Fruit fly (Drosophila melanogaster): ENCODE data around the gene CG13482.

The CG13482 gene

dm6 chr3L:14346546-14346945, 17.4 kb downstream of the CG13482 start:
- TF ChIP-seq foxo (GFP tag; optimal IDR thresholded peaks at IDR 0.05) (no peak), Vsx2 (GFP tag; optimal IDR thresholded peaks at IDR 0.05; ENCODE audit: partially characterized antibody) (no peak), sv (GFP tag; optimal IDR thresholded peaks at IDR 0.05) (no peak), Hnf4 (GFP tag; optimal IDR thresholded peaks at IDR 0.05) (no peak), pan (optimal IDR thresholded peaks at IDR 0.05) (no peak)

dm6 chr3L:14350218-14350617, 21.1 kb downstream of the CG13482 start:
- TF ChIP-seq HLH106 (tag; optimal IDR thresholded peaks at IDR 0.05) (peak; percentile 25), woc (GFP tag; optimal IDR thresholded peaks at IDR 0.05) (peak; percentile 49), tai (GFP tag; optimal IDR thresholded peaks at IDR 0.05) (no peak), br (GFP tag; optimal IDR thresholded peaks at IDR 0.05) (peak; percentile 28), jim (GFP tag; optimal IDR thresholded peaks at IDR 0.05) (no peak), h (GFP tag; optimal IDR thresholded peaks at IDR 0.05) (peak; percentile 50), OdsH (GFP tag; optimal IDR thresholded peaks at IDR 0.05) (peak; percentile 55), foxo (GFP tag; optimal IDR thresholded peaks at IDR 0.05) (peak in 1 of 2 experiments; percentile 59), usp (GFP tag; optimal IDR thresholded peaks at IDR 0.05) (no peak), fru (GFP tag; optimal IDR thresholded peaks at IDR 0.05) (peak; percentile 72), rgr (GFP tag; optimal IDR thresholded peaks at IDR 0.05) (peak; percentile 52), ey (GFP tag; optimal IDR thresholded peaks at IDR 0.05) (peak; percentile 69), Hr83 (GFP tag; optimal IDR thresholded peaks at IDR 0.05; ENCODE audit: poor library complexity, severe bottlenecking) (no peak), Hr78 (GFP tag; optimal IDR thresholded peaks at IDR 0.05) (no peak), GATAd (GFP tag; optimal IDR thresholded peaks at IDR 0.05) (no peak), Sp1 (GFP tag; optimal IDR thresholded peaks at IDR 0.05) (peak; percentile 52), psq (GFP tag; optimal IDR thresholded peaks at IDR 0.05) (peak; percentile 34)

- TF ChIP-seq pan (optimal IDR thresholded peaks at IDR 0.05), result no peak
- TF ChIP-seq ey (GFP tag; optimal IDR thresholded peaks at IDR 0.05), result peak; percentile 35
- TF ChIP-seq Dif (GFP tag; optimal IDR thresholded peaks at IDR 0.05; ENCODE audit: partially characterized antibody), result no peak
- TF ChIP-seq h (GFP tag; optimal IDR thresholded peaks at IDR 0.05), result no peak
- TF ChIP-seq CG32264 (GFP tag; optimal IDR thresholded peaks at IDR 0.05), result no peak
- no peak for TF ChIP-seq sv (GFP tag; optimal IDR thresholded peaks at IDR 0.05)
- no peak for TF ChIP-seq GATAd (GFP tag; optimal IDR thresholded peaks at IDR 0.05)
- TF ChIP-seq dl (GFP tag; optimal IDR thresholded peaks at IDR 0.05; ENCODE audit: insufficient read depth in 1 of 2, partially characterized antibody in 2 of 2), result no peak
- TF ChIP-seq Vsx2 (GFP tag; optimal IDR thresholded peaks at IDR 0.05; ENCODE audit: partially characterized antibody), result no peak
- peak; percentile 6 for TF ChIP-seq Sp1 (GFP tag; optimal IDR thresholded peaks at IDR 0.05)
- no peak for TF ChIP-seq Dfd (GFP tag; optimal IDR thresholded peaks at IDR 0.05)
- peak; percentile 48 for TF ChIP-seq HLH106 (tag; optimal IDR thresholded peaks at IDR 0.05)
- TF ChIP-seq Abd-B (GFP tag; optimal IDR thresholded peaks at IDR 0.05), result no peak
- TF ChIP-seq dsf (GFP tag; optimal IDR thresholded peaks at IDR 0.05; ENCODE audit: borderline replicate concordance), result no peak
- TF ChIP-seq dmrt93B (GFP tag; optimal IDR thresholded peaks at IDR 0.05), result no peak
- peak in 1 of 2 experiments; percentile 11 for TF ChIP-seq foxo (GFP tag; optimal IDR thresholded peaks at IDR 0.05)
- no peak for TF ChIP-seq Mio (GFP tag; optimal IDR thresholded peaks at IDR 0.05)
- TF ChIP-seq fru (GFP tag; optimal IDR thresholded peaks at IDR 0.05), result no peak
- TF ChIP-seq br (GFP tag; optimal IDR thresholded peaks at IDR 0.05), result no peak
- TF ChIP-seq Hr78 (GFP tag; optimal IDR thresholded peaks at IDR 0.05), result no peak
- no peak for TF ChIP-seq woc (GFP tag; optimal IDR thresholded peaks at IDR 0.05)
Measured at dm6 chr3L:14350814-14351213, 21.7 kb downstream of the CG13482 start.

- peak; percentile 51 for TF ChIP-seq h (GFP tag; optimal IDR thresholded peaks at IDR 0.05)
- TF ChIP-seq brk (GFP tag; optimal IDR thresholded peaks at IDR 0.05), result peak; percentile 7
- TF ChIP-seq HLH106 (tag; optimal IDR thresholded peaks at IDR 0.05), result peak; percentile 28
- peak; percentile 34 for TF ChIP-seq ey (GFP tag; optimal IDR thresholded peaks at IDR 0.05)
- peak in 1 of 2 experiments; percentile 55 for TF ChIP-seq foxo (GFP tag; optimal IDR thresholded peaks at IDR 0.05)
- TF ChIP-seq woc (GFP tag; optimal IDR thresholded peaks at IDR 0.05), result peak; percentile 23
- no peak for TF ChIP-seq CrebA (GFP tag; optimal IDR thresholded peaks at IDR 0.05; ENCODE audit: borderline replicate concordance)
- peak; percentile 16 for TF ChIP-seq tai (GFP tag; optimal IDR thresholded peaks at IDR 0.05)
- TF ChIP-seq CG32264 (GFP tag; optimal IDR thresholded peaks at IDR 0.05), result no peak
- no peak for TF ChIP-seq sv (GFP tag; optimal IDR thresholded peaks at IDR 0.05)
- peak; percentile 59 for TF ChIP-seq OdsH (GFP tag; optimal IDR thresholded peaks at IDR 0.05)
- TF ChIP-seq psq (GFP tag; optimal IDR thresholded peaks at IDR 0.05), result peak; percentile 52
- peak; percentile 47 for TF ChIP-seq rgr (GFP tag; optimal IDR thresholded peaks at IDR 0.05)
- TF ChIP-seq Sp1 (GFP tag; optimal IDR thresholded peaks at IDR 0.05), result peak; percentile 58
- TF ChIP-seq Hnf4 (GFP tag; optimal IDR thresholded peaks at IDR 0.05), result no peak
- TF ChIP-seq fru (GFP tag; optimal IDR thresholded peaks at IDR 0.05), result peak; percentile 53
Measured at dm6 chr3L:14353161-14353560, 24.0 kb downstream of the CG13482 start.

All from whole organism, wandering third instar larva.